Worm (Caenorhabditis elegans) whole organism, L1 larva: ENCODE data around the gene ZK1098.3.

Experiments
- C04F5.9 ChIP-seq: sonication (generic microtip); optimal IDR thresholded peaks from 2 replicates; lab custom pipeline; 2016; ENCODE audit warnings: missing genetic modification characterization, missing compliant biosample characterization
- C16A3.4 ChIP-seq: fragments of 150-350 bp; optimal IDR thresholded peaks from 2 replicates; lab custom pipeline; 2014; ENCODE audit warnings: missing biosample characterization, missing genetic modification characterization
- alr-1 ChIP-seq: fragments of 200-800 bp; sonication (Bioruptor generic); optimal IDR thresholded peaks from 2 replicates; lab custom pipeline; 2018; ENCODE audit warnings: borderline replicate concordance, mild to moderate bottlenecking, missing genetic modification characterization, missing compliant biosample characterization
- blmp-1 ChIP-seq: fragments of 150-350 bp; optimal IDR thresholded peaks from 2 replicates; lab custom pipeline; 2014; ENCODE audit warnings: missing biosample characterization, missing genetic modification characterization
- ceh-88 ChIP-seq: fragments of 200-800 bp; sonication (Bioruptor generic); IDR thresholded peaks from 2 replicates; pipeline ENCODE4 v1.3.6; 2022; ENCODE audit warnings: missing genetic modification characterization, missing compliant biosample characterization
- ces-1 ChIP-seq: fragments of 150-350 bp; optimal IDR thresholded peaks from 2 replicates; lab custom pipeline; 2014; ENCODE audit warnings: missing biosample characterization, missing genetic modification reagents, missing genetic modification characterization
- dpl-1 ChIP-seq, 3 experiments: fragments of 150-350 bp in 2 of 3; sonication (generic microtip) in 1 of 3; optimal IDR thresholded peaks; 2 replicates each; lab custom pipeline; 2014 to 2017; ENCODE audit warnings: missing biosample characterization in 3 of 3, missing genetic modification characterization in 3 of 3, missing genetic modification reagents in 3 of 3
- efl-1 ChIP-seq, 4 experiments: fragments of 150-350 bp; optimal IDR thresholded peaks in 3 of 4; peaks in 1 of 4; 1 replicate in 1 of 4; 2 replicates in 3 of 4; lab custom pipeline; 2014; ENCODE audit warnings: missing biosample characterization in 2 of 4, missing genetic modification characterization in 2 of 4, missing genetic modification reagents in 2 of 4
- efl-3 ChIP-seq: fragments of 200-800 bp; sonication (Bioruptor generic); optimal IDR thresholded peaks from 2 replicates; lab custom pipeline; 2018; ENCODE audit warnings: mild to moderate bottlenecking, missing genetic modification characterization, missing compliant biosample characterization
- egl-13 ChIP-seq: sonication (generic microtip); optimal IDR thresholded peaks from 2 replicates; lab custom pipeline; 2016; ENCODE audit warnings: missing genotype, missing genetic modification reagents, missing genetic modification characterization, missing compliant biosample characterization
- elt-3 ChIP-seq, 6 experiments: fragments of 150-350 bp in 1 of 6; sonication (generic microtip); optimal IDR thresholded peaks; 2 replicates each; lab custom pipeline; 2017 to 2018; ENCODE audit warnings: missing biosample characterization in 6 of 6, missing genetic modification characterization in 6 of 6, inconsistent platforms in 1 of 6
- ets-5 ChIP-seq: fragments of 200-800 bp; sonication (Bioruptor generic); IDR thresholded peaks from 2 replicates; pipeline ENCODE4 v1.3.6; 2022; ENCODE audit warnings: missing genetic modification characterization, missing compliant biosample characterization
- fkh-8 ChIP-seq: sonication (generic microtip); optimal IDR thresholded peaks from 2 replicates; lab custom pipeline; 2016; ENCODE audit warnings: mild to moderate bottlenecking, missing genetic modification characterization, missing compliant biosample characterization
- fos-1 ChIP-seq: fragments of 150-350 bp; optimal IDR thresholded peaks from 2 replicates; lab custom pipeline; 2014; ENCODE audit warnings: missing biosample characterization, missing genetic modification characterization
- grh-1 ChIP-seq: fragments of 200-800 bp; sonication (Bioruptor generic); IDR thresholded peaks from 2 replicates; pipeline ENCODE4 v1.3.6; 2022; ENCODE audit warnings: missing genetic modification reagents, missing genetic modification characterization, missing compliant biosample characterization
- hlh-17 ChIP-seq: fragments of 200-800 bp; sonication (Bioruptor generic); optimal IDR thresholded peaks from 2 replicates; lab custom pipeline; 2018; ENCODE audit warnings: missing genetic modification characterization, mild to moderate bottlenecking, missing compliant biosample characterization, moderate library complexity, borderline replicate concordance
- lin-13 ChIP-seq: fragments of 150-350 bp; optimal IDR thresholded peaks from 2 replicates; lab custom pipeline; 2014; ENCODE audit warnings: missing biosample characterization, missing genetic modification reagents, missing genetic modification characterization
- lin-14 ChIP-seq: fragments of 200-800 bp; sonication (Bioruptor generic); optimal IDR thresholded peaks from 2 replicates; lab custom pipeline; 2018; ENCODE audit warnings: mild to moderate bottlenecking, missing genetic modification characterization, moderate library complexity, missing compliant biosample characterization
- lin-35 ChIP-seq, 2 experiments: fragments of 150-350 bp; optimal IDR thresholded peaks; 2 replicates each; lab custom pipeline; 2014; ENCODE audit warnings: missing biosample characterization in 2 of 2, missing genetic modification characterization in 2 of 2, missing genetic modification reagents in 2 of 2
- lin-39 ChIP-seq: fragments of 150-350 bp; optimal IDR thresholded peaks from 2 replicates; lab custom pipeline; 2014; ENCODE audit warnings: missing biosample characterization, missing genetic modification reagents, missing genetic modification characterization
- lir-3 ChIP-seq: sonication (generic microtip); optimal IDR thresholded peaks from 2 replicates; lab custom pipeline; 2016; ENCODE audit warnings: mild to moderate bottlenecking, missing genetic modification characterization, moderate library complexity, missing compliant biosample characterization; ENCODE audit not compliant: poor library complexity
- lsy-2 ChIP-seq, 2 experiments: fragments of 150-350 bp; optimal IDR thresholded peaks; 2 replicates each; lab custom pipeline; 2014; ENCODE audit warnings: missing biosample characterization in 2 of 2, missing genetic modification characterization in 2 of 2
- mdl-1 ChIP-seq, 2 experiments: fragments of 150-350 bp; optimal IDR thresholded peaks; 2 replicates each; lab custom pipeline; 2014 to 2017; ENCODE audit warnings: missing biosample characterization in 2 of 2, missing genetic modification characterization in 2 of 2, inconsistent platforms in 1 of 2
- mep-1 ChIP-seq: fragments of 150-350 bp; optimal IDR thresholded peaks from 2 replicates; lab custom pipeline; 2014; ENCODE audit warnings: missing biosample characterization, missing genetic modification characterization
- nhr-11 ChIP-seq: fragments of 150-350 bp; optimal IDR thresholded peaks from 2 replicates; lab custom pipeline; 2014; ENCODE audit warnings: missing biosample characterization, missing genetic modification characterization
- nhr-19 ChIP-seq: fragments of 200-800 bp; sonication (Bioruptor generic); conservative IDR thresholded peaks from 2 replicates; pipeline ENCODE4 v1.3.6; 2022; ENCODE audit warnings: missing genetic modification characterization, missing compliant biosample characterization
- nhr-20 ChIP-seq: sonication (generic microtip); optimal IDR thresholded peaks from 2 replicates; lab custom pipeline; 2016; ENCODE audit warnings: mild to moderate bottlenecking, missing genetic modification characterization, missing compliant biosample characterization
- nhr-47 ChIP-seq: sonication (generic microtip); optimal IDR thresholded peaks from 2 replicates; lab custom pipeline; 2016; ENCODE audit warnings: mild to moderate bottlenecking, missing genetic modification characterization, moderate library complexity, missing compliant biosample characterization
- nhr-71 ChIP-seq: sonication (generic microtip); optimal IDR thresholded peaks from 2 replicates; lab custom pipeline; 2016; ENCODE audit warnings: mild to moderate bottlenecking, missing genetic modification characterization, moderate library complexity, missing compliant biosample characterization
- nhr-77 ChIP-seq: fragments of 150-350 bp; optimal IDR thresholded peaks from 2 replicates; lab custom pipeline; 2014; ENCODE audit warnings: missing biosample characterization, missing genetic modification characterization
- nhr-85 ChIP-seq: sonication (generic microtip); peaks from one replicate; lab custom pipeline; 2016; ENCODE audit warnings: missing genetic modification characterization, inconsistent platforms, missing compliant biosample characterization
- pag-3 ChIP-seq: sonication (generic microtip); optimal IDR thresholded peaks from 2 replicates; lab custom pipeline; 2017; ENCODE audit warnings: missing genetic modification characterization, mild to moderate bottlenecking, missing compliant biosample characterization, antibody characterized with exemption, borderline replicate concordance; ENCODE audit not compliant: insufficient read depth
- skn-1 ChIP-seq: fragments of 150-350 bp; optimal IDR thresholded peaks from 2 replicates; lab custom pipeline; 2014; ENCODE audit warnings: missing biosample characterization, missing genetic modification characterization
- snu-23 ChIP-seq: sonication (generic microtip); optimal IDR thresholded peaks from 2 replicates; lab custom pipeline; 2016; ENCODE audit warnings: missing genetic modification characterization, missing compliant biosample characterization
- sox-4 ChIP-seq: sonication (generic microtip); optimal IDR thresholded peaks from 2 replicates; lab custom pipeline; 2016; ENCODE audit warnings: missing genetic modification characterization, missing compliant biosample characterization
- sptf-1 ChIP-seq: fragments of 150-350 bp; optimal IDR thresholded peaks from 2 replicates; lab custom pipeline; 2014; ENCODE audit warnings: missing biosample characterization, missing genetic modification characterization
- swsn-7 ChIP-seq: sonication (generic microtip); optimal IDR thresholded peaks from 2 replicates; lab custom pipeline; 2016; ENCODE audit warnings: missing genetic modification characterization, missing compliant biosample characterization
- tbx-2 ChIP-seq: sonication (generic microtip); optimal IDR thresholded peaks from 2 replicates; lab custom pipeline; 2016; ENCODE audit warnings: missing genetic modification characterization, missing compliant biosample characterization
- tlp-1 ChIP-seq: fragments of 150-350 bp; optimal IDR thresholded peaks from 2 replicates; lab custom pipeline; 2014; ENCODE audit warnings: missing biosample characterization, missing genetic modification characterization
- unc-30 ChIP-seq: sonication (generic microtip); optimal IDR thresholded peaks from 2 replicates; lab custom pipeline; 2017; ENCODE audit warnings: missing biosample characterization, missing genetic modification characterization
- unc-86 ChIP-seq: sonication (generic microtip); optimal IDR thresholded peaks from 2 replicates; lab custom pipeline; 2016; ENCODE audit warnings: missing genetic modification characterization, missing compliant biosample characterization
- unc-98 ChIP-seq: fragments of 200-800 bp; sonication (Bioruptor generic); IDR thresholded peaks from 2 replicates; pipeline ENCODE4 v1.3.6; 2022; ENCODE audit warnings: missing genetic modification characterization, missing compliant biosample characterization
- xbp-1 ChIP-seq: sonication (generic microtip); optimal IDR thresholded peaks from 2 replicates; lab custom pipeline; 2016; ENCODE audit warnings: missing genetic modification characterization, missing compliant biosample characterization

Gene ZK1098.3

ce11 chrIII:9504347-9504746, 34.2 kb downstream of the ZK1098.3 start:
- TF ChIP-seq ets-5 (GFP tag; lab: Robert Waterston, UW) (no peak), tlp-1 (tag; lab: Kevin White, UChicago) (no peak), xbp-1 (no peak), egl-13 (tag; lab: Kevin White, UChicago) (no peak), pag-3 (tag; lab: Kevin White, UChicago) (no peak), fos-1 (tag; lab: Kevin White, UChicago) (no peak), unc-30 (tag; lab: Kevin White, UChicago) (no peak), C04F5.9 (tag; lab: Kevin White, UChicago) (no peak), elt-3 (tag; optimal IDR thresholded peaks at IDR 0.05; lab: Kevin White, UChicago) (no peak)

DNA sequence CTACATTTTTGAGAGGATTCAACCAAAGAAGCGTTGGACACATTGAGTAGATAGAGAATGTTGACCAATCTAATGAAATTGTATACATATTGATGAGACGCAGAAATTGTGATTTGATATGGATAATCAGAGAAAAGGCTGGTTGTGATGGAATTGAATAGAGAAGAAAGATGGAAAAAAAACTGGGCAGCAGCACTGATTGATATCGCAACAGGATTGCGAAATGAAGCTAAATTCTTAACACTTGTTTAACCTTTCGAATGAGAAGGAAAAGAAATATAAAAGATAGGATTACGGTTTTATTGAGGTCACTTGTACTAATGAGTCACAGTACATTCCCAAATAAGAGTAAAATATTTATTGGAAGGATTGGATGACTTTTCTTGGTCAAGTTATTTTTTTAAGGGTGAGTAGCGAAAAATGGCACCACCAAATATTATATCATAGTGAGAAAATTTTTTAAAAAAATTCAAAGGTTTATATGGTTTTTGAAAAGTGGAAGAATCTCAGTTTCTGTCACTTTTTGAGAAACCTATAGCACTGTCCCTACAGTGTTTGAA, 36.3 kb downstream of the ZK1098.3 start:
- TF ChIP-seq efl-3 = no peak
- TF ChIP-seq skn-1 (tag; lab: Kevin White, UChicago) = peak; percentile 23
- TF ChIP-seq lin-14 (GFP tag; lab: Kevin White, UChicago) = peak; percentile 44
- peak in 1 of 2 experiments; percentile 32 for TF ChIP-seq lsy-2 (tag; optimal IDR thresholded peaks at IDR 0.05; lab: Kevin White, UChicago)
- peak in 1 of 2 experiments; percentile 7 for TF ChIP-seq lin-35 (GFP tag; optimal IDR thresholded peaks at IDR 0.05; lab: Kevin White, UChicago)
- TF ChIP-seq elt-3 (tag; optimal IDR thresholded peaks at IDR 0.05; lab: Kevin White, UChicago) = peak in 5 of 6 experiments; percentile 27 to 81 (median 76)
- TF ChIP-seq blmp-1 (tag; lab: Kevin White, UChicago) = peak; percentile 63
- TF ChIP-seq efl-1 (optimal IDR thresholded peaks at IDR 0.05; lab: Kevin White, UChicago) = no peak
- TF ChIP-seq efl-1 (GFP tag; optimal IDR thresholded peaks at IDR 0.05 in 1 of 2; lab: Kevin White, UChicago) = peak in 1 of 2 experiments; percentile 80
- peak; percentile 17 for TF ChIP-seq C16A3.4 (tag; lab: Kevin White, UChicago)
- peak; percentile 20 for TF ChIP-seq nhr-71
- no peak for TF ChIP-seq alr-1 (tag; lab: Kevin White, UChicago)

ce11 chrIII:9501072-9501471, 37.4 kb downstream of the ZK1098.3 start:
- peak; percentile 31 to 35 for TF ChIP-seq lsy-2 (tag; optimal IDR thresholded peaks at IDR 0.05; lab: Kevin White, UChicago)
- TF ChIP-seq lin-14 (GFP tag; lab: Kevin White, UChicago) = peak; percentile 59
- peak; percentile 52 for TF ChIP-seq lin-39 (tag; lab: Kevin White, UChicago)
- TF ChIP-seq hlh-17 (GFP tag; lab: Kevin White, UChicago) = no peak
- no peak for TF ChIP-seq sox-4 (tag; lab: Kevin White, UChicago)
- peak; percentile 38 for TF ChIP-seq nhr-85 (tag; lab: Kevin White, UChicago)
- no peak for TF ChIP-seq unc-86
- TF ChIP-seq ceh-88 = no peak
- peak; percentile 8; the same call in 1 of the 2 replicates for TF ChIP-seq nhr-19 (GFP tag; lab: Robert Waterston, UW)
- TF ChIP-seq ces-1 (GFP tag; lab: Kevin White, UChicago) = no peak
- peak; percentile 11 for TF ChIP-seq fkh-8 (tag; lab: Kevin White, UChicago)
- no peak for TF ChIP-seq mdl-1 (tag; optimal IDR thresholded peaks at IDR 0.05; lab: Kevin White, UChicago)
- TF ChIP-seq nhr-71 = peak; percentile 56
- TF ChIP-seq nhr-11 (tag; lab: Kevin White, UChicago) = no peak
- TF ChIP-seq nhr-47 (tag; lab: Kevin White, UChicago) = peak; percentile 21
- peak; percentile 16 for TF ChIP-seq swsn-7
- TF ChIP-seq efl-1 (optimal IDR thresholded peaks at IDR 0.05; lab: Kevin White, UChicago) = no peak
- TF ChIP-seq efl-1 (GFP tag; optimal IDR thresholded peaks at IDR 0.05 in 1 of 2; lab: Kevin White, UChicago) = no peak

ce11 chrIII:9500267-9500666, 38.2 kb downstream of the ZK1098.3 start, which contains the start of gene sod-4:
sod-4 (minus strand) TSS chrIII:9500375.
- TF ChIP-seq fos-1 (tag; lab: Kevin White, UChicago) (no peak), nhr-85 (tag; lab: Kevin White, UChicago) (peak; percentile 85), mep-1 (peak; percentile 63), dpl-1 (GFP tag; optimal IDR thresholded peaks at IDR 0.05; lab: Kevin White, UChicago) (peak in 2 of 3 experiments; percentile 17 to 36), nhr-47 (tag; lab: Kevin White, UChicago) (peak; percentile 16), nhr-19 (GFP tag; lab: Robert Waterston, UW) (peak; percentile 22; the same call in 1 of the 2 replicates), lin-13 (GFP tag; lab: Kevin White, UChicago) (peak; percentile 13), lir-3 (tag; lab: Kevin White, UChicago) (peak; percentile 6), tbx-2 (tag; lab: Kevin White, UChicago) (peak; percentile 25), elt-3 (tag; optimal IDR thresholded peaks at IDR 0.05; lab: Kevin White, UChicago) (peak in 2 of 6 experiments; percentile 33 to 90), unc-98 (GFP tag; lab: Robert Waterston, UW) (no peak), snu-23 (GFP tag; lab: Kevin White, UChicago) (peak; percentile 71), sptf-1 (tag; lab: Kevin White, UChicago) (no peak), lsy-2 (tag; optimal IDR thresholded peaks at IDR 0.05; lab: Kevin White, UChicago) (peak in 1 of 2 experiments; percentile 57), blmp-1 (tag; lab: Kevin White, UChicago) (peak; percentile 84), nhr-20 (tag; lab: Kevin White, UChicago) (peak; percentile 64), pag-3 (tag; lab: Kevin White, UChicago) (peak; percentile 2), grh-1 (GFP tag; lab: Robert Waterston, UW) (no peak), mdl-1 (tag; optimal IDR thresholded peaks at IDR 0.05; lab: Kevin White, UChicago) (peak in 1 of 2 experiments; percentile 47), lin-35 (GFP tag; optimal IDR thresholded peaks at IDR 0.05; lab: Kevin White, UChicago) (peak in 1 of 2 experiments; percentile 77), lin-14 (GFP tag; lab: Kevin White, UChicago) (peak; percentile 83), nhr-77 (tag; lab: Kevin White, UChicago) (no peak)
